Fruit fly (Drosophila melanogaster) whole organism: Measurements from ENCODE around the gene CG14435.

Source experiments
- CG8478 ChIP-seq: fragments of >200 bp; optimal IDR thresholded peaks from 2 replicates; lab custom pipeline; 2018; ENCODE audit warnings: inconsistent platforms
- Dll ChIP-seq: fragments of >200 bp; optimal IDR thresholded peaks from 2 replicates; lab custom pipeline; 2017
- EcR ChIP-seq, 2 experiments: fragments of >200 bp; optimal IDR thresholded peaks; 2 replicates each; lab custom pipeline; 2017; ENCODE audit warnings: missing biosample characterization in 2 of 2, missing genetic modification characterization in 2 of 2, missing genetic modification reagents in 2 of 2
- pan ChIP-seq: fragments of >200 bp; optimal IDR thresholded peaks from 2 replicates; lab custom pipeline; 2017
- psq ChIP-seq: fragments of >200 bp; optimal IDR thresholded peaks from 2 replicates; lab custom pipeline; 2017
- usp ChIP-seq: fragments of >200 bp; optimal IDR thresholded peaks from 2 replicates; lab custom pipeline; 2017; ENCODE audit warnings: missing biosample characterization, missing genetic modification characterization, mixed read lengths

DNA sequence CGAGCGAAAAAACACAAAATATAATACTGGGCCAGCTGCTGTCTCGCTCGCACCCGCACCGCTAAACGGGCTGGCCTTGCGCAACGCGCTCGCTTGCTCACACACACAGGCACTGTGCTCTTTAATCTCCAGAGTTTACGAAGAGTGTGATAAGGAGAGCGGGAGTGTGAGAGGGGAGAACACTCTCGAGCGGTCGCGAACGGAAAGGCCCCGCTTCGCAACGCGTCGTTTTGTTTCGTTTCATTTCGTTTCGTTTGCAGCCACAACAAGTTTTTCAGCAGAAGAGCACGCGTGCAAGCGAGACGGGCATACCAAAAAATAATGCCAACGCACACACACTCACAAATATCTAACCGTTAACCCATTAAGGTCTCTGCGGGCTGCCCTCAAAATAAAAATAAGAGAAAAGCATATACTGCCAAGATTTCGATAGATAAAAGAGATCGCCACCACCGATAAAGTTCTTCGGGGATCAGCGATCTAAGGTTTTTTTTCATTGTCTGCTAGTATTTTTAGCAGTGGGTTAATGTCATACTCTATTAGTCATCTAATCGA, 17.9 kb upstream of the CG14435 start:
- TF ChIP-seq CG8478 (no peak), psq (no peak), usp (GFP tag; lab: Kevin White, UChicago) (no peak), EcR (GFP tag; optimal IDR thresholded peaks at IDR 0.05; lab: Kevin White, UChicago) (no peak), pan (lab: Kevin White, UChicago) (no peak), Dll (lab: Kevin White, UChicago) (no peak)
